Worm (Caenorhabditis elegans) whole organism, L1 larva: ENCODE measurements around the gene gly-8.

ENCODE experiments used
- F16B12.6 ChIP-seq: fragments of 150-350 bp; optimal IDR thresholded peaks from 2 replicates; lab custom pipeline; 2014; ENCODE audit warnings: missing biosample characterization, missing genetic modification characterization
- alr-1 ChIP-seq: fragments of 200-800 bp; sonication (Bioruptor generic); optimal IDR thresholded peaks from 2 replicates; lab custom pipeline; 2018; ENCODE audit warnings: borderline replicate concordance, mild to moderate bottlenecking, missing genetic modification characterization, missing compliant biosample characterization
- dsc-1 ChIP-seq: sonication (generic microtip); optimal IDR thresholded peaks from 2 replicates; lab custom pipeline; 2016; ENCODE audit warnings: mild to moderate bottlenecking, missing genetic modification characterization, missing compliant biosample characterization
- efl-1 ChIP-seq, 4 experiments: fragments of 150-350 bp; optimal IDR thresholded peaks in 3 of 4; peaks in 1 of 4; 1 replicate in 1 of 4; 2 replicates in 3 of 4; lab custom pipeline; 2014; ENCODE audit warnings: missing biosample characterization in 2 of 4, missing genetic modification characterization in 2 of 4, missing genetic modification reagents in 2 of 4
- elt-3 ChIP-seq, 6 experiments: fragments of 150-350 bp in 1 of 6; sonication (generic microtip); optimal IDR thresholded peaks; 2 replicates each; lab custom pipeline; 2017 to 2018; ENCODE audit warnings: missing biosample characterization in 6 of 6, missing genetic modification characterization in 6 of 6, inconsistent platforms in 1 of 6
- fkh-10 ChIP-seq: sonication (generic microtip); optimal IDR thresholded peaks from 2 replicates; lab custom pipeline; 2017; ENCODE audit warnings: missing biosample characterization, missing genetic modification reagents, missing genetic modification characterization
- grh-1 ChIP-seq: fragments of 200-800 bp; sonication (Bioruptor generic); IDR thresholded peaks from 2 replicates; pipeline ENCODE4 v1.3.6; 2022; ENCODE audit warnings: missing genetic modification reagents, missing genetic modification characterization, missing compliant biosample characterization
- hlh-17 ChIP-seq: fragments of 200-800 bp; sonication (Bioruptor generic); optimal IDR thresholded peaks from 2 replicates; lab custom pipeline; 2018; ENCODE audit warnings: missing genetic modification characterization, mild to moderate bottlenecking, missing compliant biosample characterization, moderate library complexity, borderline replicate concordance
- irx-1 ChIP-seq: sonication (generic microtip); optimal IDR thresholded peaks from 2 replicates; lab custom pipeline; 2016; ENCODE audit warnings: missing genetic modification characterization, missing compliant biosample characterization
- isw-1 ChIP-seq: fragments of 200-800 bp; sonication (Bioruptor generic); IDR thresholded peaks from 2 replicates; pipeline ENCODE4 v1.3.6; 2022; ENCODE audit warnings: missing genetic modification characterization, missing compliant biosample characterization
- jun-1 ChIP-seq: fragments of 150-350 bp; optimal IDR thresholded peaks from 2 replicates; lab custom pipeline; 2014; ENCODE audit warnings: missing biosample characterization, missing genetic modification reagents, missing genetic modification characterization
- lin-15B ChIP-seq: fragments of 150-350 bp; sonication (generic microtip); optimal IDR thresholded peaks from 3 replicates; lab custom pipeline; 2014; ENCODE audit warnings: missing biosample characterization, missing genetic modification characterization
- lin-39 ChIP-seq: fragments of 150-350 bp; optimal IDR thresholded peaks from 2 replicates; lab custom pipeline; 2014; ENCODE audit warnings: missing biosample characterization, missing genetic modification reagents, missing genetic modification characterization
- lir-3 ChIP-seq: sonication (generic microtip); optimal IDR thresholded peaks from 2 replicates; lab custom pipeline; 2016; ENCODE audit warnings: mild to moderate bottlenecking, missing genetic modification characterization, moderate library complexity, missing compliant biosample characterization; ENCODE audit not compliant: poor library complexity
- lsy-2 ChIP-seq, 2 experiments: fragments of 150-350 bp; optimal IDR thresholded peaks; 2 replicates each; lab custom pipeline; 2014; ENCODE audit warnings: missing biosample characterization in 2 of 2, missing genetic modification characterization in 2 of 2
- mab-9 ChIP-seq: fragments of 200-800 bp; sonication (Bioruptor generic); IDR thresholded peaks from 2 replicates; pipeline ENCODE4 v1.3.6; 2022; ENCODE audit warnings: missing genetic modification reagents, missing genetic modification characterization, missing compliant biosample characterization
- mep-1 ChIP-seq: fragments of 150-350 bp; optimal IDR thresholded peaks from 2 replicates; lab custom pipeline; 2014; ENCODE audit warnings: missing biosample characterization, missing genetic modification characterization
- nhr-237 ChIP-seq: fragments of 150-350 bp; optimal IDR thresholded peaks from 2 replicates; lab custom pipeline; 2014; ENCODE audit warnings: missing biosample characterization, missing genetic modification characterization
- nhr-84 ChIP-seq: sonication (generic microtip); optimal IDR thresholded peaks from 2 replicates; lab custom pipeline; 2017; ENCODE audit warnings: missing biosample characterization, missing genetic modification characterization
- nhr-85 ChIP-seq: sonication (generic microtip); peaks from one replicate; lab custom pipeline; 2016; ENCODE audit warnings: missing genetic modification characterization, inconsistent platforms, missing compliant biosample characterization
- nhr-90 ChIP-seq: sonication (generic microtip); optimal IDR thresholded peaks from 2 replicates; lab custom pipeline; 2016; ENCODE audit warnings: mild to moderate bottlenecking, missing genetic modification characterization, missing compliant biosample characterization; ENCODE audit not compliant: poor library complexity
- pqm-1 ChIP-seq: sonication (generic microtip); optimal IDR thresholded peaks from 3 replicates; lab custom pipeline; 2017; ENCODE audit warnings: missing biosample characterization, missing genetic modification characterization
- skn-1 ChIP-seq: fragments of 150-350 bp; optimal IDR thresholded peaks from 2 replicates; lab custom pipeline; 2014; ENCODE audit warnings: missing biosample characterization, missing genetic modification characterization
- snu-23 ChIP-seq: sonication (generic microtip); optimal IDR thresholded peaks from 2 replicates; lab custom pipeline; 2016; ENCODE audit warnings: missing genetic modification characterization, missing compliant biosample characterization
- sox-4 ChIP-seq: sonication (generic microtip); optimal IDR thresholded peaks from 2 replicates; lab custom pipeline; 2016; ENCODE audit warnings: missing genetic modification characterization, missing compliant biosample characterization
- sptf-1 ChIP-seq: fragments of 150-350 bp; optimal IDR thresholded peaks from 2 replicates; lab custom pipeline; 2014; ENCODE audit warnings: missing biosample characterization, missing genetic modification characterization
- sup-37 ChIP-seq: fragments of 200-800 bp; sonication (Bioruptor generic); optimal IDR thresholded peaks from 2 replicates; lab custom pipeline; 2018; ENCODE audit warnings: mild to moderate bottlenecking, missing genetic modification characterization, missing compliant biosample characterization
- tbx-2 ChIP-seq: sonication (generic microtip); optimal IDR thresholded peaks from 2 replicates; lab custom pipeline; 2016; ENCODE audit warnings: missing genetic modification characterization, missing compliant biosample characterization
- tlp-1 ChIP-seq: fragments of 150-350 bp; optimal IDR thresholded peaks from 2 replicates; lab custom pipeline; 2014; ENCODE audit warnings: missing biosample characterization, missing genetic modification characterization
- unc-130 ChIP-seq: fragments of 150-350 bp; optimal IDR thresholded peaks from 2 replicates; lab custom pipeline; 2017; ENCODE audit warnings: missing biosample characterization, missing genetic modification characterization, inconsistent platforms
- unc-98 ChIP-seq: fragments of 200-800 bp; sonication (Bioruptor generic); IDR thresholded peaks from 2 replicates; pipeline ENCODE4 v1.3.6; 2022; ENCODE audit warnings: missing genetic modification characterization, missing compliant biosample characterization
- xbp-1 ChIP-seq: sonication (generic microtip); optimal IDR thresholded peaks from 2 replicates; lab custom pipeline; 2016; ENCODE audit warnings: missing genetic modification characterization, missing compliant biosample characterization
- zag-1 ChIP-seq: fragments of 150-350 bp; optimal IDR thresholded peaks from 2 replicates; lab custom pipeline; 2014; ENCODE audit warnings: missing biosample characterization, missing genetic modification characterization
- zip-4 ChIP-seq: fragments of 200-800 bp; sonication (Bioruptor generic); optimal IDR thresholded peaks from 2 replicates; lab custom pipeline; 2018; ENCODE audit warnings: mild to moderate bottlenecking, missing genetic modification characterization, moderate library complexity, missing compliant biosample characterization
- ztf-11 ChIP-seq, 2 experiments: sonication (generic microtip); optimal IDR thresholded peaks; 2 replicates each; lab custom pipeline; 2016 to 2017; ENCODE audit warnings: missing genetic modification characterization in 2 of 2, missing biosample characterization in 1 of 2, missing compliant biosample characterization in 1 of 2

The gly-8 gene

DNA sequence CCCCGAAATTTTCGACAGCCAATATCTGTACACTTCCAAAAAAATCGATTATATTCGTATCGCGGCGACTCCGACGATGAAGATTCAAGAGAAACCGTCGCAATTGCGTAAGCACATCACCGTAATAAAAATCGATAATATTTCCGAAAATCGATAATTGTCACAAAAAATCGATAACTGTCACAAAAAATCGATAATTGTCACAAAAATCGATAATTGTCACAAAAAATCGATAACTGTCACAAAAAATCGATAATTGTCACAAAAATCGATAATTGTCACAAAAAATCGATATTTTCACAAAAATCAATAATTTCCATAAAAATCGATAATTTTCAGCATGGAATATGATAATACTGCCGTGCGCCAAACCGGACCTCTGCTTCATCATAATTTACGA is 10.7 kb upstream of the gly-8 start:
- peak; percentile 14 for TF ChIP-seq nhr-85 (tag; lab: Kevin White, UChicago)

DNA sequence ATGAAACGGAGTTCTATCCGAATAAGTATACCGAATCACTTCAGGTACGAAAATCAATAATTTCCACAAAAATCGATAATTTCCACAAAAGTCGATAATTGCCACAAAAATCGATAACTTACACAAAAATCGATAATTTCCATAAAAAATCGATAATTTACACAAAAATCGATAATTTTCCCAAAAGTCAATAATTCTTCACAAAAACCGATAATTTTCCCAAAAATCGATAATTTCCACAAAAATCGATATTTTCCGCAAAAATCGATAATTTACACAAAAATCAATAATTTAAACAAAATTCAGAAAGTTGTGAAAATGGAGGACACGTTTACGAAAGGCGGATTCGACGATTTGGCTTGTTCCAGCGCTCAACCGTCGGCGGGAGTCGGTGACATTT is 10.2 kb upstream of the gly-8 start:
- no peak for TF ChIP-seq ztf-11 (tag; optimal IDR thresholded peaks at IDR 0.05; lab: Kevin White, UChicago)

DNA sequence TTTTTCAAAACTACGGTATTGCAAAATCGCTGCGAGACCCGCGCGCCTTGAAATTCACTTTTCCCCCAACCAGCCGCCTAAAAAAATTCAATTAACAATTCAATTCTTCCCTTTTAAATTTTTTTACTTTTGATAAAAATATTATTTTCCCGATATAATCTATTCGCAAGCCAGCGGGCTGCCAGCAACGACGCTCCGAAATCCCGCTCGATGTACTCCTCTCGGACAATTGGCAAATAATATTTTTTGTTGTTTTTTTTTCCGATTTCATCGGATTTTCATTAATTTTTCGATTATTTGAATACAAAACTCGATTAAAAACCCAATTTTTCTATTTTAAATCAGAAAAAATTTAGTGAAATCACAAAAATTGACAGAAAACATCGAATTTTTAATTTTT is 9.2 kb upstream of the gly-8 start:
- no peak for TF ChIP-seq nhr-90 (tag; lab: Kevin White, UChicago)
- no peak for TF ChIP-seq unc-98 (GFP tag; lab: Robert Waterston, UW)
- no peak for TF ChIP-seq fkh-10 (GFP tag; lab: Kevin White, UChicago)
- no peak for TF ChIP-seq tbx-2 (tag; lab: Kevin White, UChicago)
- no peak for TF ChIP-seq lin-15B
- no peak for TF ChIP-seq sup-37 (GFP tag; lab: Kevin White, UChicago)
- no peak for TF ChIP-seq pqm-1
- no peak for TF ChIP-seq tlp-1
- TF ChIP-seq dsc-1: no peak
- no peak for TF ChIP-seq snu-23 (GFP tag; lab: Kevin White, UChicago)
- no peak for TF ChIP-seq efl-1 (optimal IDR thresholded peaks at IDR 0.05; lab: Kevin White, UChicago)
- no peak for TF ChIP-seq efl-1 (GFP tag; optimal IDR thresholded peaks at IDR 0.05 in 1 of 2; lab: Kevin White, UChicago)
- TF ChIP-seq F16B12.6 (tag; lab: Kevin White, UChicago): no peak
- TF ChIP-seq skn-1 (tag; lab: Kevin White, UChicago): no peak
- no peak for TF ChIP-seq lin-39
- TF ChIP-seq irx-1 (tag; lab: Kevin White, UChicago): no peak
- no peak for TF ChIP-seq mab-9 (GFP tag; lab: Robert Waterston, UW)

DNA sequence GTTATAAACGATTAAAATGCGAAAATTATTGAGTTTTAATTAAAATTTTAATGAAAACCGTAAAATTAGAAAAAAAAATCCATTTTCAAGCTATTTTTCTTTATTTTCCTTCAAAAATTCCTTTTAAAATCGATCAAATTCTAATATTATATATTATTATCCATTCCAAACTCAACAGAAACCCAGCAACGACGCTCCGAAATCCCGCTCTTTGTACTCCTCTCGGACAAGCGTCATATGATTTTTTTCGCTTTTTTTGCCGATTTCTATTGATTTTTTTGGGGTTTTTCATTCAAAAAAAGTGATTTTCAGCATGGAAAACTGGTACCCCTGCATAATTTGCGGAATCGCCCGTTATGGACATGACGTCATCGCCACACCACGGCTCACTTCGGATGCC is 8.6 kb upstream of the gly-8 start, which contains the start of gene ceh-91:
Gene ceh-91, plus strand, starts transcription at position 301 of the 400 bp plus-strand sequence.
- TF ChIP-seq nhr-237 (tag; lab: Kevin White, UChicago) (no peak), tlp-1 (no peak), elt-3 (tag; optimal IDR thresholded peaks at IDR 0.05; lab: Kevin White, UChicago) (no peak), alr-1 (tag; lab: Kevin White, UChicago) (no peak), jun-1 (tag; lab: Kevin White, UChicago) (no peak), mep-1 (tag; lab: Kevin White, UChicago) (no peak), zip-4 (GFP tag; lab: Kevin White, UChicago) (no peak), hlh-17 (GFP tag; lab: Kevin White, UChicago) (no peak), lsy-2 (tag; optimal IDR thresholded peaks at IDR 0.05; lab: Kevin White, UChicago) (no peak), grh-1 (GFP tag; lab: Robert Waterston, UW) (no peak)

DNA sequence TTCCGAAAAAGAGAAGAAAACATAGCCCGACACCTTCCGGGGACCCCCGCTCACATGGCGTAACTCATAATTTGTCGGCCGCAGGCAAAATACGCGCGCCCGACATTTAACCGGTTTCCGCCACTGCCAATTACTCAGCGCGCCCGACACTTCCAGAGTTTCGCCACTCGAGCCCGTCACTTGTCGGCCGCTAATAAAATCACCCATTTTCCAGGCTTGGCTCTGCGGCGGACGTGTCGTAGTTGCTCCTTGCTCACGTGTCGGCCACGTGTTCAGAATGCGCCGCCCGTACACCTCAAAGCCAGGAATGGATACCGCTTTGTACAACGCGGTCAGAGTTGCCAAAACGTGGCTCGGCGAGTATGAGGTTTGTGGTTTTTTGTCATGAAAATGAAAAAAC is 2.6 kb downstream of the gly-8 start:
- TF ChIP-seq unc-130 (tag; lab: Kevin White, UChicago): no peak
- TF ChIP-seq efl-1 (optimal IDR thresholded peaks at IDR 0.05; lab: Kevin White, UChicago): no peak
- TF ChIP-seq efl-1 (GFP tag; optimal IDR thresholded peaks at IDR 0.05 in 1 of 2; lab: Kevin White, UChicago): no peak
- TF ChIP-seq zag-1 (tag; lab: Kevin White, UChicago): no peak
- TF ChIP-seq lir-3 (tag; lab: Kevin White, UChicago): no peak
- no peak for TF ChIP-seq sox-4 (tag; lab: Kevin White, UChicago)
- TF ChIP-seq xbp-1 (tag; lab: Kevin White, UChicago): no peak
- TF ChIP-seq isw-1 (GFP tag; lab: Robert Waterston, UW): no peak
- TF ChIP-seq sptf-1 (tag; lab: Kevin White, UChicago): no peak
- no peak for TF ChIP-seq nhr-84 (tag; lab: Kevin White, UChicago)
- TF ChIP-seq mep-1 (tag; lab: Kevin White, UChicago): no peak
